Fruit fly (Drosophila melanogaster) whole organism, embryonic: ENCODE results near the gene Dlip1.

Source experiments
- Adf1 ChIP-seq: fragments of 200-800 bp; sonication (Bioruptor generic); IDR thresholded peaks from 2 replicates; pipeline ENCODE4 v1.3.6; 2022; ENCODE audit warnings: missing biosample characterization, missing genetic modification characterization
- Asciz ChIP-seq: fragments of 200-800 bp; sonication (Bioruptor generic); optimal IDR thresholded peaks from 2 replicates; lab custom pipeline; 2017; ENCODE audit warnings: missing biosample characterization, mild to moderate bottlenecking, missing genetic modification characterization, missing genetic modification reagents
- CG11093 ChIP-seq: fragments of 200-800 bp; sonication (Bioruptor generic); IDR thresholded peaks from 3 replicates; pipeline ENCODE4 v1.3.6; 2022; ENCODE audit warnings: missing biosample characterization, missing genetic modification characterization
- CG11560 ChIP-seq: fragments of 200-800 bp; sonication (Bioruptor generic); IDR thresholded peaks from 3 replicates; pipeline ENCODE4 v1.3.6; 2022; ENCODE audit warnings: missing biosample characterization, missing genetic modification characterization
- CG12219 ChIP-seq: fragments of 200-800 bp; sonication (Bioruptor generic); optimal IDR thresholded peaks from 3 replicates; lab custom pipeline; 2018; ENCODE audit warnings: missing biosample characterization, mild to moderate bottlenecking, missing genetic modification characterization
- CG12299 ChIP-seq: fragments of 200-800 bp; sonication (Bioruptor generic); optimal IDR thresholded peaks from 2 replicates; lab custom pipeline; 2018; ENCODE audit warnings: missing biosample characterization, mild to moderate bottlenecking, missing genetic modification characterization
- CG15514 ChIP-seq: fragments of 200-800 bp; sonication (Bioruptor generic); optimal IDR thresholded peaks from 3 replicates; lab custom pipeline; 2017; ENCODE audit warnings: missing biosample characterization, missing genetic modification characterization, mild to moderate bottlenecking, moderate library complexity, missing genetic modification reagents
- CG18262 ChIP-seq: fragments of 200-800 bp; optimal IDR thresholded peaks from 3 replicates; lab custom pipeline; 2019; ENCODE audit warnings: missing biosample characterization, mild to moderate bottlenecking, missing genetic modification characterization, moderate library complexity
- CG2678 ChIP-seq: fragments of 200-800 bp; sonication (Bioruptor generic); optimal IDR thresholded peaks from 3 replicates; lab custom pipeline; 2019; ENCODE audit warnings: missing biosample characterization, mild to moderate bottlenecking, missing genetic modification characterization, moderate library complexity
- CG30403 ChIP-seq: fragments of 200-800 bp; sonication (Bioruptor generic); optimal IDR thresholded peaks from 3 replicates; lab custom pipeline; 2016; ENCODE audit warnings: missing biosample characterization, missing genetic modification characterization
- CG31365 ChIP-seq: fragments of 200-800 bp; sonication (Bioruptor generic); optimal IDR thresholded peaks from 2 replicates; lab custom pipeline; 2018; ENCODE audit warnings: missing biosample characterization, mild to moderate bottlenecking, missing genetic modification characterization
- CG3281 ChIP-seq: fragments of 200-800 bp; sonication (Bioruptor generic); optimal IDR thresholded peaks from 3 replicates; lab custom pipeline; 2017; ENCODE audit warnings: missing biosample characterization, mild to moderate bottlenecking, missing genetic modification characterization
- CG34376 ChIP-seq: fragments of 200-800 bp; sonication (Bioruptor generic); optimal IDR thresholded peaks from 2 replicates; lab custom pipeline; 2018; ENCODE audit warnings: missing biosample characterization, mild to moderate bottlenecking, missing genetic modification characterization
- CG3726 ChIP-seq: fragments of 200-800 bp; sonication (Bioruptor generic); IDR thresholded peaks from 3 replicates; pipeline ENCODE4, ENCODE4 v1.3.6; 2022; ENCODE audit warnings: missing biosample characterization, missing genetic modification characterization
- CG5180 ChIP-seq: fragments of 200-800 bp; sonication (Bioruptor generic); optimal IDR thresholded peaks from 3 replicates; lab custom pipeline; 2017; ENCODE audit warnings: missing biosample characterization, missing genetic modification characterization, mild to moderate bottlenecking, moderate library complexity, missing genetic modification reagents
- CG6689 ChIP-seq: fragments of 200-800 bp; sonication (Bioruptor generic); IDR thresholded peaks from 2 replicates; pipeline ENCODE4 v1.3.6; 2022; ENCODE audit warnings: missing biosample characterization, missing genetic modification characterization
- CG7745 ChIP-seq: fragments of 200-800 bp; sonication (Bioruptor generic); optimal IDR thresholded peaks from 2 replicates; lab custom pipeline; 2018; ENCODE audit warnings: missing biosample characterization, mild to moderate bottlenecking, missing genetic modification characterization, moderate library complexity
- CG8089 ChIP-seq: fragments of 200-800 bp; sonication (Bioruptor generic); optimal IDR thresholded peaks from 3 replicates; lab custom pipeline; 2016; ENCODE audit warnings: missing biosample characterization, missing genetic modification characterization
- CG8388 ChIP-seq: fragments of 200-800 bp; sonication (Bioruptor generic); optimal IDR thresholded peaks from 2 replicates; lab custom pipeline; 2019; ENCODE audit warnings: missing biosample characterization, mild to moderate bottlenecking, missing genetic modification characterization, moderate library complexity
- CTCF ChIP-seq: fragments of 200-800 bp; sonication (Bioruptor generic); optimal IDR thresholded peaks from 2 replicates; lab custom pipeline; 2017; ENCODE audit warnings: missing biosample characterization, mild to moderate bottlenecking, missing genetic modification characterization, moderate library complexity
- D19B ChIP-seq: fragments of 200-800 bp; sonication (Bioruptor generic); optimal IDR thresholded peaks from 2 replicates; lab custom pipeline; 2017; ENCODE audit warnings: missing biosample characterization, mild to moderate bottlenecking, missing genetic modification characterization
- Dek ChIP-seq: fragments of 200-800 bp; sonication (Bioruptor generic); optimal IDR thresholded peaks from 3 replicates; lab custom pipeline; 2019; ENCODE audit warnings: missing biosample characterization, mild to moderate bottlenecking, missing genetic modification characterization, moderate library complexity
- Dfd ChIP-seq, 2 experiments: fragments of >200 bp; optimal IDR thresholded peaks; 2 replicates each; lab custom pipeline; 2017; ENCODE audit warnings: missing biosample characterization in 2 of 2, missing genetic modification characterization in 2 of 2
- Doc3 ChIP-seq: fragments of 200-800 bp; sonication (Bioruptor generic); IDR thresholded peaks from 3 replicates; pipeline ENCODE4 v1.3.6; 2022; ENCODE audit warnings: missing biosample characterization, missing genetic modification characterization; ENCODE audit not compliant: partially characterized antibody
- E2f1 ChIP-seq: fragments of 200-800 bp; sonication (Bioruptor generic); IDR thresholded peaks from 2 replicates; pipeline ENCODE4 v1.3.6; 2022; ENCODE audit warnings: missing biosample characterization, missing genetic modification characterization
- E2f2 ChIP-seq: fragments of 200-800 bp; sonication (Bioruptor generic); IDR thresholded peaks from 2 replicates; pipeline ENCODE4 v1.3.6; 2022; ENCODE audit warnings: missing biosample characterization, missing genetic modification characterization
- Ets65A ChIP-seq: fragments of 200-800 bp; sonication (Bioruptor generic); peaks from one replicate; lab custom pipeline; 2016; ENCODE audit warnings: missing biosample characterization, missing genetic modification characterization
- Fer1 ChIP-seq: fragments of 200-800 bp; sonication (Bioruptor generic); optimal IDR thresholded peaks from 2 replicates; lab custom pipeline; 2017; ENCODE audit warnings: missing biosample characterization, mild to moderate bottlenecking, missing genetic modification characterization
- Fer3 ChIP-seq: fragments of 200-800 bp; sonication (Bioruptor generic); optimal IDR thresholded peaks from 2 replicates; lab custom pipeline; 2018; ENCODE audit warnings: missing biosample characterization, mild to moderate bottlenecking, missing genetic modification characterization, moderate library complexity
- MTF-1 ChIP-seq: fragments of 200-800 bp; sonication (Bioruptor generic); optimal IDR thresholded peaks from 2 replicates; lab custom pipeline; 2018; ENCODE audit warnings: missing biosample characterization, mild to moderate bottlenecking, missing genetic modification characterization, borderline replicate concordance
- Mes4 ChIP-seq: fragments of 200-800 bp; sonication (Bioruptor generic); optimal IDR thresholded peaks from 2 replicates; lab custom pipeline; 2016; ENCODE audit warnings: missing biosample characterization, missing genetic modification characterization
- NK7.1 ChIP-seq: fragments of 200-800 bp; sonication (Bioruptor generic); optimal IDR thresholded peaks from 3 replicates; lab custom pipeline; 2016; ENCODE audit warnings: missing biosample characterization, missing genetic modification characterization
- Sox100B ChIP-seq: fragments of 200-800 bp; sonication (Bioruptor generic); optimal IDR thresholded peaks from 3 replicates; lab custom pipeline; 2018; ENCODE audit warnings: missing biosample characterization, mild to moderate bottlenecking, missing genetic modification characterization
- Sry-δ ChIP-seq: fragments of 200-800 bp; sonication (Bioruptor generic); optimal IDR thresholded peaks from 2 replicates; lab custom pipeline; 2016; ENCODE audit warnings: missing biosample characterization, missing genetic modification characterization
- ab ChIP-seq: fragments of 200-800 bp; sonication (Bioruptor generic); optimal IDR thresholded peaks from 2 replicates; lab custom pipeline; 2016; ENCODE audit warnings: missing biosample characterization, missing genetic modification characterization
- btn ChIP-seq: fragments of 200-800 bp; sonication (Bioruptor generic); optimal IDR thresholded peaks from 2 replicates; lab custom pipeline; 2016; ENCODE audit warnings: missing biosample characterization, missing genetic modification characterization
- crp ChIP-seq, 2 experiments: fragments of 200-800 bp; sonication (Bioruptor generic); optimal IDR thresholded peaks; 2 replicates in 1 of 2; 3 replicates in 1 of 2; lab custom pipeline; 2017; ENCODE audit warnings: missing biosample characterization in 2 of 2, missing genetic modification characterization in 2 of 2, mild to moderate bottlenecking in 1 of 2, moderate library complexity in 1 of 2
- eyg ChIP-seq: fragments of 200-800 bp; sonication (Bioruptor generic); optimal IDR thresholded peaks from 3 replicates; lab custom pipeline; 2016; ENCODE audit warnings: missing biosample characterization, missing genetic modification characterization
- fd3F ChIP-seq: fragments of 200-800 bp; sonication (Bioruptor generic); optimal IDR thresholded peaks from 2 replicates; lab custom pipeline; 2018; ENCODE audit warnings: missing biosample characterization, mild to moderate bottlenecking, missing genetic modification characterization, moderate library complexity
- gcm2 ChIP-seq: fragments of 200-800 bp; sonication (Bioruptor generic); optimal IDR thresholded peaks from 2 replicates; lab custom pipeline; 2016; ENCODE audit warnings: missing biosample characterization, missing genetic modification characterization
- kay ChIP-seq: fragments of 200-800 bp; sonication (Bioruptor generic); optimal IDR thresholded peaks from 2 replicates; lab custom pipeline; 2016; ENCODE audit warnings: missing biosample characterization, missing genetic modification characterization
- lola ChIP-seq, 3 experiments: fragments of >200 bp in 2 of 3; fragments of 200-800 bp in 1 of 3; sonication (Bioruptor generic) in 1 of 3; optimal IDR thresholded peaks; 2 replicates each; lab custom pipeline; 2017 to 2019; ENCODE audit warnings: missing biosample characterization in 3 of 3, missing genetic modification characterization in 3 of 3, mild to moderate bottlenecking in 1 of 3, moderate library complexity in 1 of 3
- nerfin-1 ChIP-seq: fragments of 200-800 bp; sonication (Bioruptor generic); optimal IDR thresholded peaks from 3 replicates; lab custom pipeline; 2019; ENCODE audit warnings: missing biosample characterization, mild to moderate bottlenecking, missing genetic modification characterization, moderate library complexity
- onecut ChIP-seq: fragments of 200-800 bp; sonication (Bioruptor generic); IDR thresholded peaks from 2 replicates; pipeline ENCODE4 v1.3.6; 2022; ENCODE audit warnings: missing biosample characterization, missing genetic modification characterization
- rib ChIP-seq: fragments of 200-800 bp; sonication (Bioruptor generic); IDR thresholded peaks from 2 replicates; pipeline ENCODE4 v1.3.6; 2022; ENCODE audit warnings: missing biosample characterization, missing genetic modification characterization
- schlank ChIP-seq: fragments of 200-800 bp; sonication (Bioruptor generic); optimal IDR thresholded peaks from 2 replicates; lab custom pipeline; 2018; ENCODE audit warnings: missing biosample characterization, mild to moderate bottlenecking, missing genetic modification characterization
- sd ChIP-seq: fragments of 200-800 bp; sonication (Bioruptor generic); optimal IDR thresholded peaks from 3 replicates; lab custom pipeline; 2018; ENCODE audit warnings: missing biosample characterization, mild to moderate bottlenecking, missing genetic modification characterization, moderate library complexity
- sna ChIP-seq: fragments of 200-800 bp; sonication (Bioruptor generic); IDR thresholded peaks from 2 replicates; pipeline ENCODE4 v1.3.6; 2022; ENCODE audit warnings: missing biosample characterization, missing genetic modification characterization; ENCODE audit not compliant: partially characterized antibody
- unc-4 ChIP-seq: fragments of 200-800 bp; sonication (Bioruptor generic); IDR thresholded peaks from 2 replicates; pipeline ENCODE4 v1.3.6; 2022; ENCODE audit warnings: missing biosample characterization, missing genetic modification characterization; ENCODE audit not compliant: partially characterized antibody

The Dlip1 gene

DNA sequence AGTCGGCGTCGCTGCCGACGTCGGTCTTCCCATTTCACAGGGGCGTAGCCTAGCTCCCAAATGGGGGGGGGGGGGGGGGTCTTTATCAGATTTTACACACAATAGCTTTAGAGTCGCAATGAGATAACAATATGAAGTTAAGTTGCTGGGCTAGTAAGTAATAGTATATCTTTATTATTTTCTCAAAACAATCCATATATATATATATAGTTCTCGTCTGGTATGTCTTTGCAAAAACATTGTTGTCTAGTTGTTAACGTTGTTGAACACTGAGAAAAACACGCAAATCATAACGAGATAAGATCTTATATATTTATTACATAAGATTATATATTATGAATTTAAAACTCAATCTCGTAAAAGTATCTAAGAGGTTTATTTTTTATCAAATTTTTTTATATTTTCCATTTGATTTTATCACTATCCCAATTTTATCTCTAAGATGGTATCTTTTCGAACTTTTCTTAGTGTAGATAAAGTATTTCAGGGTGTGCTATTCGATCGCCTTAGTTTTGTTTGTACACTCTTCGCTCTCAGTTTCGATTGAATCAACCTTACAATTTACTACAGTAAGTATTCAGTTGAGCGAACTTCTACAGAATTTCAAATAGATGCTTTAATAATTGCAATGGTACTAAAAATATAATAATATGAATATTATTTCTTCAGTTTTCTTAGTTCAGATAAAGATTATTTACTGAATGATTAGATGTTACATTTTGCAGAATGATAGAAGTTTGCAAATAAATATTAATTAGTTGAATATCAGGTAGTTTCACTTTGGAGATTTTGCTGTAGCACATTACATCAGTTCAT, 43.7 kb downstream of the Dlip1 start (continued):
- TF ChIP-seq fd3F (GFP tag; lab: Kevin White, UChicago) (peak; percentile 77), Mes4 (GFP tag; lab: Kevin White, UChicago) (no peak), kay (GFP tag; lab: Kevin White, UChicago) (no peak), CG8089 (GFP tag; lab: Kevin White, UChicago) (no peak), Fer3 (tag; lab: Kevin White, UChicago) (peak; percentile 87), CG31365 (tag; lab: Kevin White, UChicago) (peak; percentile 32), CG3726 (GFP tag; lab: Robert Waterston, UW) (no peak), CTCF (no peak), rib (GFP tag; lab: Robert Waterston, UW) (peak; percentile 90), Dfd (GFP tag; optimal IDR thresholded peaks at IDR 0.05; lab: Kevin White, UChicago) (no peak), CG12299 (tag; lab: Kevin White, UChicago) (peak; percentile 55), unc-4 (GFP tag; lab: Robert Waterston, UW) (no peak), E2f2 (GFP tag; lab: Robert Waterston, UW) (peak; percentile 36), CG15514 (GFP tag; lab: Kevin White, UChicago) (peak; percentile 87), Sry-δ (GFP tag; lab: Kevin White, UChicago) (no peak), NK7.1 (GFP tag; lab: Kevin White, UChicago) (no peak), CG7745 (tag; lab: Kevin White, UChicago) (no peak), lola (GFP tag; optimal IDR thresholded peaks at IDR 0.05; lab: Kevin White, UChicago) (peak in 1 of 3 experiments; percentile 35), CG8388 (GFP tag; lab: Kevin White, UChicago) (peak; percentile 21), onecut (peak; percentile 47; the same call in 1 of the 2 replicates), gcm2 (GFP tag; lab: Kevin White, UChicago) (no peak), CG11093 (GFP tag; lab: Robert Waterston, UW) (peak; percentile 62; the same call in 1 of the 3 replicates), Ets65A (GFP tag; lab: Kevin White, UChicago) (no peak), CG6689 (GFP tag; lab: Robert Waterston, UW) (peak; percentile 92), eyg (GFP tag; lab: Kevin White, UChicago) (no peak), crp (GFP tag; optimal IDR thresholded peaks at IDR 0.05; lab: Kevin White, UChicago) (no peak), sna (GFP tag; lab: Robert Waterston, UW) (no peak), Asciz (GFP tag; lab: Kevin White, UChicago) (no peak), btn (no peak), schlank (tag; lab: Kevin White, UChicago) (peak; percentile 78), CG3281 (peak; percentile 88), E2f1 (peak; percentile 85), Dek (peak; percentile 82), nerfin-1 (tag; lab: Kevin White, UChicago) (peak; percentile 6), Doc3 (GFP tag; lab: Robert Waterston, UW) (no peak), D19B (GFP tag; lab: Kevin White, UChicago) (peak; percentile 73), sd (peak; percentile 65), MTF-1 (GFP tag; lab: Kevin White, UChicago) (peak; percentile 63), Sox100B (GFP tag; lab: Kevin White, UChicago) (peak; percentile 39), CG18262 (tag; lab: Kevin White, UChicago) (peak; percentile 64), CG12219 (GFP tag; lab: Kevin White, UChicago) (peak; percentile 19), CG34376 (peak; percentile 32), CG2678 (peak; percentile 88), CG30403 (GFP tag; lab: Kevin White, UChicago) (peak; percentile 54), CG11560 (tag; lab: Robert Waterston, UW) (peak; percentile 79), Adf1 (GFP tag; lab: Robert Waterston, UW) (peak; percentile 96), ab (no peak), Fer1 (GFP tag; lab: Kevin White, UChicago) (peak; percentile 82), CG5180 (GFP tag; lab: Kevin White, UChicago) (peak; percentile 18)
